Fruit fly (Drosophila melanogaster) whole organism, wandering third instar larva: ENCODE data around the gene Golgin104.

Experiments
- Abd-B ChIP-seq: fragments of >200 bp; optimal IDR thresholded peaks from 2 replicates; lab custom pipeline; 2017; ENCODE audit warnings: missing biosample characterization, missing genetic modification characterization
- CG9705 ChIP-seq: fragments of 200-800 bp; sonication (Bioruptor generic); optimal IDR thresholded peaks from 2 replicates; lab custom pipeline; 2018; ENCODE audit warnings: missing biosample characterization, mild to moderate bottlenecking, missing genetic modification characterization
- Dfd ChIP-seq: fragments of >200 bp; optimal IDR thresholded peaks from 2 replicates; lab custom pipeline; 2017; ENCODE audit warnings: missing biosample characterization, missing genetic modification characterization
- Dif ChIP-seq: fragments of 200-275, 200-300 bp; sonication (Bioruptor generic); optimal IDR thresholded peaks from 2 replicates; lab custom pipeline; 2018; ENCODE audit warnings: missing biosample characterization, missing genetic modification characterization; ENCODE audit not compliant: partially characterized antibody
- GATAd ChIP-seq: sonication (Bioruptor generic); optimal IDR thresholded peaks from 2 replicates; lab custom pipeline; 2016; ENCODE audit warnings: missing biosample characterization, missing genetic modification characterization
- Hr78 ChIP-seq: fragments of >200 bp; optimal IDR thresholded peaks from 2 replicates; lab custom pipeline; 2017; ENCODE audit warnings: missing biosample characterization, missing genetic modification characterization
- Hr83 ChIP-seq: fragments of 200-300 bp; sonication (Bioruptor generic); optimal IDR thresholded peaks from 2 replicates; lab custom pipeline; 2016; ENCODE audit warnings: missing biosample characterization, mild to moderate bottlenecking, missing genetic modification characterization, moderate library complexity; ENCODE audit not compliant: poor library complexity, severe bottlenecking
- Mio ChIP-seq: sonication (Bioruptor generic); optimal IDR thresholded peaks from 2 replicates; lab custom pipeline; 2016; ENCODE audit warnings: missing biosample characterization, missing genetic modification characterization
- Myc ChIP-seq: fragments of >200 bp; optimal IDR thresholded peaks from 2 replicates; lab custom pipeline; 2017
- N ChIP-seq: fragments of >200 bp; optimal IDR thresholded peaks from 2 replicates; lab custom pipeline; 2018; ENCODE audit warnings: missing biosample characterization, missing external identifiers, missing genetic modification characterization
- Sp1 ChIP-seq: fragments of 200-800 bp; sonication (Bioruptor generic); optimal IDR thresholded peaks from 3 replicates; lab custom pipeline; 2019; ENCODE audit warnings: missing biosample characterization, mild to moderate bottlenecking, missing genetic modification characterization, moderate library complexity
- Vsx2 ChIP-seq: fragments of 200-300, 225-300 bp; sonication (Bioruptor generic); optimal IDR thresholded peaks from 2 replicates; lab custom pipeline; 2018; ENCODE audit warnings: missing biosample characterization, missing genetic modification characterization; ENCODE audit not compliant: partially characterized antibody
- brk ChIP-seq: fragments of 200-800 bp; sonication (Bioruptor generic); optimal IDR thresholded peaks from 2 replicates; lab custom pipeline; 2016; ENCODE audit warnings: missing biosample characterization, mild to moderate bottlenecking, missing genetic modification characterization
- dmrt93B ChIP-seq: fragments of 200-800 bp; sonication (Bioruptor generic); optimal IDR thresholded peaks from 2 replicates; lab custom pipeline; 2018; ENCODE audit warnings: missing biosample characterization, mild to moderate bottlenecking, missing genetic modification characterization
- dsf ChIP-seq: sonication (Bioruptor generic); optimal IDR thresholded peaks from 2 replicates; lab custom pipeline; 2016; ENCODE audit warnings: missing biosample characterization, missing genetic modification characterization, borderline replicate concordance
- ey ChIP-seq: fragments of 200-800 bp; sonication (Bioruptor generic); optimal IDR thresholded peaks from 2 replicates; lab custom pipeline; 2016; ENCODE audit warnings: missing biosample characterization, missing genetic modification characterization
- foxo ChIP-seq, 2 experiments: fragments of 200-800 bp; sonication (Bioruptor generic); optimal IDR thresholded peaks; 2 replicates in 1 of 2; 3 replicates in 1 of 2; lab custom pipeline; 2016 to 2017; ENCODE audit warnings: missing biosample characterization in 2 of 2, missing genetic modification characterization in 2 of 2
- fru ChIP-seq: fragments of 200-800 bp; sonication (Bioruptor generic); optimal IDR thresholded peaks from 3 replicates; lab custom pipeline; 2016; ENCODE audit warnings: missing biosample characterization, mild to moderate bottlenecking, missing genetic modification characterization
- h ChIP-seq: fragments of 200-800 bp; sonication (Bioruptor generic); optimal IDR thresholded peaks from 3 replicates; lab custom pipeline; 2016; ENCODE audit warnings: missing biosample characterization, mild to moderate bottlenecking, missing genetic modification characterization
- jim ChIP-seq: fragments of 175-275, 200-325 bp; sonication (Bioruptor generic); optimal IDR thresholded peaks from 2 replicates; lab custom pipeline; 2016; ENCODE audit warnings: missing biosample characterization, mild to moderate bottlenecking, missing genetic modification characterization
- psq ChIP-seq: fragments of 200-800 bp; sonication (Bioruptor generic); optimal IDR thresholded peaks from 3 replicates; lab custom pipeline; 2017; ENCODE audit warnings: missing biosample characterization, mild to moderate bottlenecking, missing genetic modification characterization, moderate library complexity
- rgr ChIP-seq: fragments of 200-800 bp; sonication (Bioruptor generic); optimal IDR thresholded peaks from 3 replicates; lab custom pipeline; 2016; ENCODE audit warnings: missing biosample characterization, mild to moderate bottlenecking, missing genetic modification characterization
- sage ChIP-seq: fragments of 200-800 bp; sonication (Bioruptor generic); optimal IDR thresholded peaks from 2 replicates; lab custom pipeline; 2016; ENCODE audit warnings: missing biosample characterization, mild to moderate bottlenecking, missing genetic modification characterization
- sv ChIP-seq: fragments of 200-800 bp; sonication (Bioruptor generic); optimal IDR thresholded peaks from 3 replicates; lab custom pipeline; 2016; ENCODE audit warnings: missing biosample characterization, missing genetic modification characterization
- tai ChIP-seq: sonication (Bioruptor generic); optimal IDR thresholded peaks from 2 replicates; lab custom pipeline; 2016; ENCODE audit warnings: missing biosample characterization, missing genetic modification characterization
- usp ChIP-seq: fragments of >200 bp; optimal IDR thresholded peaks from 2 replicates; lab custom pipeline; 2017; ENCODE audit warnings: missing biosample characterization, missing genetic modification characterization

Gene Golgin104

DNA sequence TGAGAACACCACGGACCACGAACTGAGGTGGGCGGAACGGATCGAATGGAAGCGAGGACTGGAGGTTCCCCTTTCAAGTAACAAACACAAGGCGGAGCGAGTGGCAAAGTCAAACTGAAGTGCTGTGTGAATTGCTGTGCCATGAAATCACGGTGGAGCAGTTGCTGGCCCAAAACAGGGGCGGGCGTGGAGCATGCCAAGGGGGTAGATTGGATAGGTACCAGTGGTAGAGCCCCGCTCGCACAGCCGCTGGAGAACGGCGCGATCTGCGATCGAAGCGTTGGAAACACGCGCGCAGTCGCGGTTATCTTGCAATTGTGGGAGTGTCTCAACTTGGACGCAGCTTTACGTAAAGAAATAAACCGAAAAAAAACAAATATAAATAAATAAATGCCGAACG, 24.0 kb downstream of the Golgin104 start, which contains the start of gene CG13038:
CG13038 (minus strand) TSS at position 118 of the 400 bp plus-strand sequence.
- TF ChIP-seq fru (GFP tag; lab: Kevin White, UChicago) (peak; percentile 7), dmrt93B (GFP tag; lab: Kevin White, UChicago) (no peak), N (GFP tag; lab: Kevin White, UChicago) (no peak), Vsx2 (GFP tag; lab: Kevin White, UChicago) (no peak), ey (no peak), Sp1 (GFP tag; lab: Kevin White, UChicago) (no peak), Abd-B (GFP tag; lab: Kevin White, UChicago) (no peak), rgr (GFP tag; lab: Kevin White, UChicago) (no peak), Mio (GFP tag; lab: Kevin White, UChicago) (no peak), usp (GFP tag; lab: Kevin White, UChicago) (no peak), Dfd (no peak), Hr78 (GFP tag; lab: Kevin White, UChicago) (no peak), brk (GFP tag; lab: Kevin White, UChicago) (no peak), GATAd (GFP tag; lab: Kevin White, UChicago) (no peak), psq (GFP tag; lab: Kevin White, UChicago) (no peak), h (GFP tag; lab: Kevin White, UChicago) (peak; percentile 8), dsf (GFP tag; lab: Kevin White, UChicago) (no peak)

DNA sequence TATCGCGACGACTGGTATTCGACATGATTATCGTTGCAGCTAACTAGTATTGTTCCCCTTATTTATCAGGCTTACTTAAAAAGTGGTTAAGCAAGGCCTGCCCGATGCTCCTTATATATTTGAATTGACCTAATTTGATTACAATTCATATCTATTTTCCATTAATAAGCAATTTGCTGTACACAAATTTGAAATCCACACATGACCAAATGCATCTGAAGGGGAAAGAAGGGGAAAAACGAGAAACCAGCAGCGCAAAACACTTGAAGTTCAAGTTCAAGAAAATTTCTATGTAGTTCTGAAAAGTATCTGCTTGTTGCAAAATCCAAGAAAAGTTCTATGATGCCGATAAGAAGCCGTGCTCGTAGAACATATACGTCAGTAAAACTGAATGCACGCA, 25.1 kb downstream of the Golgin104 start, which contains the start of the genes CG13040 and CG13039:
CG13040 (minus strand) TSS at position 101 of the 400 bp plus-strand sequence.
CG13039 (minus strand) TSS at position 106 of the 400 bp plus-strand sequence.
- TF ChIP-seq psq (GFP tag; lab: Kevin White, UChicago) (no peak), sv (GFP tag; lab: Kevin White, UChicago) (no peak), brk (GFP tag; lab: Kevin White, UChicago) (no peak), h (GFP tag; lab: Kevin White, UChicago) (no peak), dmrt93B (GFP tag; lab: Kevin White, UChicago) (no peak), jim (GFP tag; lab: Kevin White, UChicago) (no peak), CG9705 (GFP tag; lab: Kevin White, UChicago) (no peak)

DNA sequence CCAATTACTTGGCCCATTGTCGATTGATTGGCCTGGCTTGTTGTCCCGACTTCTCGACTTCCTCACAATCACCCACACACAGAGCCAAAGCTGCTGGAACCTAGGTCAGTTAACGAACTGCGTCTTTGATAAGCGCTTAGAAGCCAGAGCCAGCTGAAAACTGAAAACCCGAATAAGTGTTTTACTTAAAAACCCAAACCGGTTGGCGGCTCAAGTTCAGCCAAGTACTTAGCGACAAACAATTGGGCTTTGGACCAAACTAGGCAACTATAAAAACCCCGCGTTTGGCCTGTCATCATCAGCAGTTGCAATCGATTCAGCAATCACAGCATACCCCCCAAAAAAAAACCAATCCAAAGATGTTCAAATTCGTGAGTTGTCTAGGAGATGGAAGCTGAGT, 28.4 kb downstream of the Golgin104 start, which contains the start of gene CG13059:
CG13059 (plus strand) TSS at position 301 of the 400 bp plus-strand sequence.
- TF ChIP-seq tai (GFP tag; lab: Kevin White, UChicago) (no peak), Sp1 (GFP tag; lab: Kevin White, UChicago) (no peak), Hr83 (GFP tag; lab: Kevin White, UChicago) (no peak), foxo (GFP tag; optimal IDR thresholded peaks at IDR 0.05; lab: Kevin White, UChicago) (no peak), CG9705 (GFP tag; lab: Kevin White, UChicago) (no peak), Dif (GFP tag; lab: Kevin White, UChicago) (no peak), sage (GFP tag; lab: Kevin White, UChicago) (no peak), Myc (lab: Kevin White, UChicago) (no peak), jim (GFP tag; lab: Kevin White, UChicago) (no peak), GATAd (GFP tag; lab: Kevin White, UChicago) (no peak), h (GFP tag; lab: Kevin White, UChicago) (no peak)

DNA sequence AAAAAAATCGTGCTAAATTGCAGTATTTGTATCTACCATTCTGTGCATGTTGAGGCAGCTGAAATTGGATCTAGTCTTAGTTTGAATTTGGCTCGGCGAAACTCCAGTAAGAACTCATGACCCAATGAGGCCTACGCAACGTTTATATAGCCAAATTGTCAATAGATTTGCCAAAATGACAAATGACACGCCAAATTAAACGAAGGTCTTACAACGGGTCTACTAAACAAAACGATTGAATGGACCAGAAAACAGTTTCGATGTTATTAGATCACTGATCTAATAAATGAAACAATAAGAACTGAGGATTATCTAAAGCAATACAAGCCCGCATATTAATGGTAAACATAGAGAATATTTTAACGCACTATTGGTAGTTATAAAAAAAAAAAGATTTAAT, 30.6 kb downstream of the Golgin104 start, which contains the start of gene CG42718:
CG42718 (minus strand) TSS at position 101 of the 400 bp plus-strand sequence.
- TF ChIP-seq Vsx2 (GFP tag; lab: Kevin White, UChicago): no peak

DNA sequence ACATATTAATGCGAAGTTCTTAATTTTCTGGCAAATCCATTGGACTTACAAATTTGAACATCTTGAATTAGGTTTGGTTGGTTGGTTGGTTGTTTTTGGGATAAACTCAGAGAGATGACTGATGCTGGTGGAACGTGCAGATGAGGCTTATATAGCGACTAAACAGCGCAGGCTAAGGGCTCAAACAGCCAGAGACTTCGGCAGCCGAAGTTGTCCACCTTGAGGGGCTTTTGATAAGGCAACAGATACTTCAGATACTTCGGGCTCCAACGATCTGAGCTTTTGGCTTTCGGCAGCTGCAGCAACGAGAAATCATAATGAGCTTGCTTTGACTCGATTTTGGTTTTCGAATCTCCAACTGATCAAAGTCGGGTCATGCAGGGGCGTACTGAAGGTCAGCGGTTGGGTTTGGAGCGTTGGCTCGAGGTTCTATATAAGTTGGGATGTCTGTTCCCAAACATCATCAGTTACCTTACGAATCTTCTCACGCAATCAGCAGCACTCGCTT, 32.3 kb downstream of the Golgin104 start, which contains the start of the genes CG13041 and CG13060:
CG13041 (minus strand) TSS at position 128 of the 508 bp plus-strand sequence.
CG13060 (plus strand) TSS at position 458 of the 508 bp plus-strand sequence.
- no peak for TF ChIP-seq sv (GFP tag; lab: Kevin White, UChicago)

DNA sequence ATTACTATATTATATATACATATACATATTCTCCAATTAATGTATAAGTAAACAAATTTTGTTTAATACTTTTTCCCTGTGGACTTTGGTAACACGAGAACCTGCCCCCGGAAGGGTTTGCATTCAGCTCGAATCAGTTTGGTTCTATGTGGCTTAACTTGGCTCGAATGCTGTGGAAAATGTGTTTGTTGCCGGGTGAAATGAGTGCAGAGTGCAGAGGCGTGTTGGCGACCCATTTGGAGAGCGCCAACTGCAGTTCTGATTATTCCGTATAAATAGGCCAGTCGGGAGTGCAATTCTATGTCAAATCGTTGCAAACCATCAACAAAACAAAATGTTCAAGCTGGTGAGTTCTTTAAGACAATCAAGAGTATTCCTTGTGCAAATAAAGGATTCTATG, 34.0 kb downstream of the Golgin104 start, which contains the start of gene Nplp3:
Nplp3 (plus strand) TSS at position 301 of the 400 bp plus-strand sequence.
- TF ChIP-seq Hr83 (GFP tag; lab: Kevin White, UChicago) (no peak), sv (GFP tag; lab: Kevin White, UChicago) (no peak)
